Fruit fly (Drosophila melanogaster) S2 (cell line): ENCODE measurements around the gene Nepl4.

ENCODE experiments used
- CG8478 ChIP-seq: fragments of >200 bp; optimal IDR thresholded peaks from 2 replicates; lab custom pipeline; 2018
- CTCF ChIP-seq, 2 experiments: fragments of >200 bp; optimal IDR thresholded peaks; 2 replicates each; lab custom pipeline; 2018

Nepl4 gene

DNA sequence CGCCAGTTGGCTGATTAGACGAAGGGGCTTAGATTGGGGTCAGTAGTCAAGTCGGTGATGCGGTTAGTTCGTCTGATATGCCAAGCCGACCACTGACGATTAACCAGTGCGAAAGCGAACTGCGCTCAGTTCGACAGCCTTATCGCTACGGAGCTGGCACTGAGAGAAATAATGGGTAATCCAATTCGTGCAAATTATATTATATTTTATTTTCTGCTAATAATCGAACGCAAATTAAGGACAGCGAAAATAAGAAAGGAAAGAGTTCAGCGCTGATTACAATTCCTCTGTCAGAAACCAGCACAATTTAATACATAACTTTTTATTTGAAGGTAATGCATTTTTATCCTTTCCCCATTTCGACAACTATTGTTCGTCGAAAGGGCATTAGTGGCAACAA, 29.5 kb downstream of the Nepl4 start, which contains the start of gene CG42369:
Gene CG42369 (minus strand): TSS at position 101 of the 400 bp plus-strand sequence.
- TF ChIP-seq CTCF (optimal IDR thresholded peaks at IDR 0.05; lab: Kevin White, UChicago): no peak
- TF ChIP-seq CG8478 (lab: Kevin White, UChicago): no peak

DNA sequence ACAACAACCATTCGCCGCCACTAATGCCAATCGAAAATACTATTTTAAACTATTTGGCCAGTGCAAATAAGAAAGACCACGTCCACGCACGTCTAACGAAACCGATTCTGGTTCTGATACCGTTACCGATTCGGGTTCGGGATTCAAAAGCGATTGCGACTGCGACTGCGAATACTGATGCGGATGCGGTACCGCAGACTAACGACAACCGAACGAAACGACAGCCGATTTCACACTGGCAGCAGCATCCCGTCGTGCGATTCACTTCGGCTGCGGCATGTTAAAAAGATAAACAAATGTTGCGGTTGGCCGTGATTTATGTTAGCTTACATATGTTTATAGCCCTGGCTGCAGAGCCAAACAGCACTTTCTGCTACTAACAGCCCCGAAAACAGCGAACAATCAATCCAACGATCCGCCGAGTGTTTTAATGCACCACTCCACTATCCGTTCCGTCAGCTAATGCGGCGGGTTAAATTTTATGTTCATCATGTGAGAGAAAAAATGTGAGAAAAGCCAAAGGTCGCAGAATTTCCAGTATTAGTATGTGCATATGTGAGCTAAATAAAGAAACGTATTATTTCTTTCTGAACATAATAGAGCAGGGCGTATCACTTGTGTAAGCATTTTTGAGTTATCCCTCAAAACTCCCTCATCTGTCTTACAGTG, 43.5 kb downstream of the Nepl4 start, which contains the start of gene DIP-epsilon:
Gene DIP-epsilon (minus strand): TSS at position 238 of the 669 bp plus-strand sequence.
- TF ChIP-seq CG8478 (lab: Kevin White, UChicago) (no peak), CTCF (optimal IDR thresholded peaks at IDR 0.05; lab: Kevin White, UChicago) (no peak)

DNA sequence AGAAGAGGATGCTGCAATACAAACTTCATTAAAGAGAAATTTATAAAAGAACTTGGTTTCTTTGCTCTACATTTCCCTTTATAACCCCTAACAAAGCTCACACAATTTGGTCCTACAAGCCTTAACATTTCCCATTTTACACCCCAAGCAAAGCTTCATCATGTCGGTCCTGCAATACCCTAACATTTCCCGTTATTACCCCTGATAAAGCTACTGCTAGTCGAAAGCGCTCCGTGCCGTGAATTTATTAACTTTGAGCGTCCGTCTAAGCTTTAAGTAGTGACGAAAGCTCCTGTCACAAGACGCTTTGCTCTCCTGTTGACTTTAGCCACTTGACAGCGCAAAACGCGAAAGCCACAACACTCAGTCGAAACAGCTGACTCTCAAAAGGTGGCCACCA, 44.3 kb downstream of the Nepl4 start, which contains the start of gene CG13982:
Gene CG13982 (plus strand): TSS at position 363 of the 400 bp plus-strand sequence.
- TF ChIP-seq CTCF (optimal IDR thresholded peaks at IDR 0.05; lab: Kevin White, UChicago) (no peak), CG8478 (lab: Kevin White, UChicago) (no peak)
